Fruit fly (Drosophila melanogaster) whole organism, embryonic: ENCODE results near the gene CG9008.

Experiments
- Adf1 ChIP-seq: fragments of 200-800 bp; sonication (Bioruptor generic); IDR thresholded peaks from 2 replicates; pipeline ENCODE4 v1.3.6; 2022; ENCODE audit warnings: missing biosample characterization, missing genetic modification characterization
- C15 ChIP-seq: fragments of 200-800 bp; sonication (Bioruptor generic); IDR thresholded peaks from 3 replicates; pipeline ENCODE4 v1.3.6; 2022; ENCODE audit warnings: missing biosample characterization, missing genetic modification characterization
- CG1024 ChIP-seq: fragments of 200-800 bp; sonication (Bioruptor generic); IDR thresholded peaks from 2 replicates; pipeline ENCODE4 v1.3.6; 2022; ENCODE audit warnings: missing biosample characterization, missing genetic modification characterization
- CG10321 ChIP-seq: fragments of 200-800 bp; sonication (Bioruptor generic); IDR thresholded peaks from 2 replicates; pipeline ENCODE4 v1.3.6; 2022; ENCODE audit warnings: missing biosample characterization, missing genetic modification characterization
- CG12391 ChIP-seq: fragments of 200-800 bp; sonication (Bioruptor generic); optimal IDR thresholded peaks from 3 replicates; lab custom pipeline; 2018; ENCODE audit warnings: missing biosample characterization, mild to moderate bottlenecking, missing genetic modification characterization, moderate library complexity
- CG12769 ChIP-seq: fragments of 200-800 bp; sonication (Bioruptor generic); optimal IDR thresholded peaks from 2 replicates; lab custom pipeline; 2019; ENCODE audit warnings: missing biosample characterization, mild to moderate bottlenecking, missing genetic modification characterization, moderate library complexity
- CG13775 ChIP-seq: fragments of 200-800 bp; sonication (Bioruptor generic); optimal IDR thresholded peaks from 3 replicates; lab custom pipeline; 2017; ENCODE audit warnings: missing biosample characterization, mild to moderate bottlenecking, missing genetic modification characterization
- CG13894 ChIP-seq: fragments of 200-800 bp; sonication (Bioruptor generic); optimal IDR thresholded peaks from 3 replicates; lab custom pipeline; 2018; ENCODE audit warnings: missing biosample characterization, mild to moderate bottlenecking, missing genetic modification characterization, moderate library complexity
- CG15696 ChIP-seq: fragments of 200-800 bp; sonication (Bioruptor generic); optimal IDR thresholded peaks from 2 replicates; lab custom pipeline; 2019; ENCODE audit warnings: missing biosample characterization, mild to moderate bottlenecking, missing genetic modification characterization, moderate library complexity
- CG17186 ChIP-seq: fragments of 200-800 bp; sonication (Bioruptor generic); optimal IDR thresholded peaks from 3 replicates; lab custom pipeline; 2017; ENCODE audit warnings: missing biosample characterization, missing genetic modification reagents, missing genetic modification characterization
- CG2875 ChIP-seq: fragments of 200-800 bp; sonication (Bioruptor generic); optimal IDR thresholded peaks from 2 replicates; lab custom pipeline; 2017; ENCODE audit warnings: missing biosample characterization, mild to moderate bottlenecking, missing genetic modification characterization, missing genetic modification reagents
- CG3281 ChIP-seq: fragments of 200-800 bp; sonication (Bioruptor generic); optimal IDR thresholded peaks from 3 replicates; lab custom pipeline; 2017; ENCODE audit warnings: missing biosample characterization, mild to moderate bottlenecking, missing genetic modification characterization
- CG3726 ChIP-seq: fragments of 200-800 bp; sonication (Bioruptor generic); IDR thresholded peaks from 3 replicates; pipeline ENCODE4, ENCODE4 v1.3.6; 2022; ENCODE audit warnings: missing biosample characterization, missing genetic modification characterization
- CG3838 ChIP-seq: fragments of 200-800 bp; sonication (Bioruptor generic); optimal IDR thresholded peaks from 3 replicates; lab custom pipeline; 2016; ENCODE audit warnings: missing biosample characterization, missing genetic modification characterization
- CG6654 ChIP-seq: fragments of 200-800 bp; sonication (Bioruptor generic); optimal IDR thresholded peaks from 2 replicates; lab custom pipeline; 2017; ENCODE audit warnings: missing biosample characterization, mild to moderate bottlenecking, missing genetic modification characterization
- CG8359 ChIP-seq: fragments of 200-800 bp; sonication (Bioruptor generic); optimal IDR thresholded peaks from 2 replicates; lab custom pipeline; 2017; ENCODE audit warnings: missing biosample characterization, mild to moderate bottlenecking, missing genetic modification characterization, borderline replicate concordance
- D19A ChIP-seq: fragments of 200-800 bp; optimal IDR thresholded peaks from 3 replicates; lab custom pipeline; 2019; ENCODE audit warnings: missing biosample characterization, mild to moderate bottlenecking, missing genetic modification characterization, moderate library complexity
- Eip74EF ChIP-seq, 2 experiments: fragments of 200-800 bp in 1 of 2; fragments of >200 bp in 1 of 2; sonication (Bioruptor generic) in 1 of 2; optimal IDR thresholded peaks; 2 replicates each; lab custom pipeline; 2017 to 2019; ENCODE audit warnings: missing biosample characterization in 2 of 2, missing genetic modification characterization in 2 of 2, mild to moderate bottlenecking in 1 of 2, moderate library complexity in 1 of 2
- Fer1 ChIP-seq: fragments of 200-800 bp; sonication (Bioruptor generic); optimal IDR thresholded peaks from 2 replicates; lab custom pipeline; 2017; ENCODE audit warnings: missing biosample characterization, mild to moderate bottlenecking, missing genetic modification characterization
- Gsc ChIP-seq: fragments of 200-800 bp; sonication (Bioruptor generic); IDR thresholded peaks from 2 replicates; pipeline ENCODE4 v1.3.6; 2022; ENCODE audit warnings: missing biosample characterization, missing genetic modification characterization
- HLH54F ChIP-seq: fragments of 200-800 bp; sonication (Bioruptor generic); optimal IDR thresholded peaks from 3 replicates; lab custom pipeline; 2016; ENCODE audit warnings: missing biosample characterization, missing genetic modification characterization
- HmgD ChIP-seq: fragments of 200-800 bp; sonication (Bioruptor generic); optimal IDR thresholded peaks from 3 replicates; lab custom pipeline; 2016; ENCODE audit warnings: missing biosample characterization, missing genetic modification characterization
- Hr78 ChIP-seq, 2 experiments: fragments of 200-800 bp in 1 of 2; fragments of >200 bp in 1 of 2; sonication (Bioruptor generic) in 1 of 2; optimal IDR thresholded peaks; 2 replicates each; lab custom pipeline; 2017 to 2019; ENCODE audit warnings: missing biosample characterization in 2 of 2, missing genetic modification characterization in 2 of 2, mild to moderate bottlenecking in 1 of 2, moderate library complexity in 1 of 2
- MBD-R2 ChIP-seq: fragments of 200-800 bp; sonication (Bioruptor generic); IDR thresholded peaks from 2 replicates; pipeline ENCODE4 v1.3.6; 2022; ENCODE audit warnings: missing biosample characterization, missing genetic modification characterization
- Opbp ChIP-seq: fragments of 200-800 bp; sonication (Bioruptor generic); IDR thresholded peaks from 3 replicates; pipeline ENCODE4 v1.3.6; 2022; ENCODE audit warnings: missing biosample characterization, missing genetic modification characterization; ENCODE audit not compliant: partially characterized antibody
- Sin3A ChIP-seq: fragments of >200 bp; optimal IDR thresholded peaks from 2 replicates; lab custom pipeline; 2018
- TFAM ChIP-seq: fragments of 200-800 bp; sonication (Bioruptor generic); optimal IDR thresholded peaks from 2 replicates; lab custom pipeline; 2017; ENCODE audit warnings: missing biosample characterization, missing genetic modification characterization, inconsistent platforms
- ap ChIP-seq: fragments of 200-800 bp; sonication (Bioruptor generic); IDR thresholded peaks from 2 replicates; pipeline ENCODE4 v1.3.6; 2022; ENCODE audit warnings: missing biosample characterization, missing genetic modification characterization
- dimm ChIP-seq: fragments of 200-800 bp; sonication (Bioruptor generic); IDR thresholded peaks from 2 replicates; pipeline ENCODE4 v1.3.6; 2022; ENCODE audit warnings: missing biosample characterization, missing genetic modification characterization
- eve ChIP-seq, 2 experiments: fragments of >200 bp; optimal IDR thresholded peaks; 2 replicates each; lab custom pipeline; 2017; ENCODE audit warnings: missing biosample characterization in 2 of 2, missing genetic modification characterization in 2 of 2
- ftz-f1 ChIP-seq: fragments of 200-800 bp; sonication (Bioruptor generic); optimal IDR thresholded peaks from 2 replicates; lab custom pipeline; 2016; ENCODE audit warnings: missing biosample characterization, missing genetic modification characterization
- gce ChIP-seq: fragments of 200-800 bp; sonication (Bioruptor generic); IDR thresholded peaks from 3 replicates; pipeline ENCODE4 v1.3.6; 2022; ENCODE audit warnings: missing biosample characterization, missing genetic modification characterization
- gsb ChIP-seq: fragments of 200-800 bp; sonication (Bioruptor generic); IDR thresholded peaks from 2 replicates; pipeline ENCODE4 v1.3.6; 2022; ENCODE audit warnings: missing biosample characterization, missing genetic modification characterization
- hbn ChIP-seq: fragments of 200-800 bp; sonication (Bioruptor generic); IDR thresholded peaks from 2 replicates; pipeline ENCODE4 v1.3.6; 2022; ENCODE audit warnings: missing biosample characterization, missing genetic modification characterization; ENCODE audit not compliant: partially characterized antibody
- ind ChIP-seq: fragments of 200-800 bp; sonication (Bioruptor generic); optimal IDR thresholded peaks from 3 replicates; lab custom pipeline; 2016; ENCODE audit warnings: missing biosample characterization, missing genetic modification characterization
- klu ChIP-seq: fragments of 200-800 bp; sonication (Bioruptor generic); IDR thresholded peaks from 2 replicates; pipeline ENCODE4 v1.3.6; 2022; ENCODE audit warnings: missing biosample characterization, missing genetic modification characterization
- lab ChIP-seq: fragments of 200-800 bp; sonication (Bioruptor generic); optimal IDR thresholded peaks from 3 replicates; lab custom pipeline; 2017; ENCODE audit warnings: missing biosample characterization, missing genetic modification characterization, mild to moderate bottlenecking, moderate library complexity, missing genetic modification reagents
- nau ChIP-seq: fragments of 200-800 bp; sonication (Bioruptor generic); optimal IDR thresholded peaks from 3 replicates; lab custom pipeline; 2017; ENCODE audit warnings: missing biosample characterization, mild to moderate bottlenecking, missing genetic modification characterization, missing genetic modification reagents
- oc ChIP-seq: fragments of 200-800 bp; sonication (Bioruptor generic); optimal IDR thresholded peaks from 2 replicates; lab custom pipeline; 2018; ENCODE audit warnings: missing biosample characterization, mild to moderate bottlenecking, missing genetic modification characterization, moderate library complexity
- odd ChIP-seq: fragments of 200-800 bp; sonication (Bioruptor generic); optimal IDR thresholded peaks from 2 replicates; lab custom pipeline; 2017; ENCODE audit warnings: missing biosample characterization, mild to moderate bottlenecking, missing genetic modification characterization
- pb ChIP-seq: fragments of 200-800 bp; sonication (Bioruptor generic); optimal IDR thresholded peaks from 3 replicates; lab custom pipeline; 2016; ENCODE audit warnings: missing biosample characterization, missing genetic modification characterization
- psq ChIP-seq: fragments of 200-800 bp; sonication (Bioruptor generic); optimal IDR thresholded peaks from 2 replicates; lab custom pipeline; 2017; ENCODE audit warnings: missing biosample characterization, missing genetic modification characterization
- ranshi ChIP-seq: fragments of 200-800 bp; sonication (Bioruptor generic); IDR thresholded peaks from 2 replicates; pipeline ENCODE4 v1.3.6; 2022; ENCODE audit warnings: missing biosample characterization, missing genetic modification characterization
- sim ChIP-seq: fragments of 200-800 bp; sonication (Bioruptor generic); IDR thresholded peaks from 2 replicates; pipeline ENCODE4 v1.3.6; 2022; ENCODE audit warnings: missing biosample characterization, missing genetic modification characterization
- sob ChIP-seq: fragments of 200-800 bp; sonication (Bioruptor generic); IDR thresholded peaks from 2 replicates; pipeline ENCODE4 v1.3.6; 2022; ENCODE audit warnings: missing biosample characterization, missing genetic modification characterization
- sr ChIP-seq: fragments of 200-800 bp; sonication (Bioruptor generic); IDR thresholded peaks from 3 replicates; pipeline ENCODE4 v1.3.6; 2022; ENCODE audit warnings: missing biosample characterization, missing genetic modification characterization
- tgo ChIP-seq: fragments of 200-800 bp; sonication (Bioruptor generic); IDR thresholded peaks from 3 replicates; pipeline ENCODE4 v1.3.6; 2022; ENCODE audit warnings: missing biosample characterization, missing genetic modification characterization
- tx ChIP-seq: fragments of 200-800 bp; sonication (Bioruptor generic); optimal IDR thresholded peaks from 2 replicates; lab custom pipeline; 2016; ENCODE audit warnings: missing biosample characterization, missing genetic modification characterization
- vvl ChIP-seq: fragments of 200-800 bp; sonication (Bioruptor generic); IDR thresholded peaks from 2 replicates; pipeline ENCODE4 v1.3.6; 2022; ENCODE audit warnings: missing biosample characterization, missing genetic modification characterization
- wdn ChIP-seq: fragments of 200-800 bp; sonication (Bioruptor generic); IDR thresholded peaks from 2 replicates; pipeline ENCODE4 v1.3.6; 2022; ENCODE audit warnings: missing biosample characterization, missing genetic modification characterization
- z ChIP-seq: fragments of 200-800 bp; sonication (Bioruptor generic); IDR thresholded peaks from 3 replicates; pipeline ENCODE4 v1.3.6; 2022; ENCODE audit warnings: missing biosample characterization, missing genetic modification characterization
- zfh1 ChIP-seq: fragments of 200-800 bp; sonication (Bioruptor generic); IDR thresholded peaks from 3 replicates; pipeline ENCODE4 v1.3.6; 2022; ENCODE audit warnings: missing biosample characterization, missing genetic modification characterization

The CG9008 gene

DNA sequence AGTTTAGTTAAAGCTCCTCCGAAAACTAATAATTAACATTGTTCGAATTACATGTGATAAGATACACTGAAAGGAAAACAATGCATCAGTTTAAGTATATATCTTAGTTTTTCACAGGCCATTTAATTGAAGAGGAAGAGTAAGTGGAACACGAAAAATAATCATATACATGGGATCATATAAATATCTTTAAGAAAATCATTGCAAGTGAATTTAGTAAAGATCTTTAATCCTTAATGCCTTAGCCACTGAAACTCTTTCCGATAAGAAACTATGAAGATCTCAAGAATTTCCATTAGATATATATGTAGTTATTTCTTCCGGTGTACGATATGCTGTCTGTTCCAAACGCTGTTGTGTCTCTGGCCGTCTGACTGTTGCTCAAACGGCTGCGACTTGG is 1.3 kb downstream of the CG9008 start (continued):
- TF ChIP-seq HLH54F (peak; percentile 35), CG10321 (no peak), CG3726 (GFP tag; lab: Robert Waterston, UW) (no peak), eve (GFP tag; optimal IDR thresholded peaks at IDR 0.05; lab: Kevin White, UChicago) (no peak), gce (0 out of 3 replicates have a peak, but pooled peaks have one; percentile 15), ftz-f1 (GFP tag; lab: Kevin White, UChicago) (no peak), tx (GFP tag; lab: Kevin White, UChicago) (peak; percentile 26), nau (GFP tag; lab: Kevin White, UChicago) (no peak), CG3281 (peak; percentile 52), vvl (peak; percentile 52), hbn (no peak), gsb (no peak), psq (GFP tag; lab: Kevin White, UChicago) (no peak), sr (no peak), sob (peak; percentile 40; the same call in 1 of the 2 replicates), sim (no peak), CG13775 (peak; percentile 40), TFAM (GFP tag; lab: Kevin White, UChicago) (no peak), HmgD (GFP tag; lab: Kevin White, UChicago) (no peak), MBD-R2 (no peak), ap (GFP tag; lab: Robert Waterston, UW) (no peak), Sin3A (no peak), oc (tag; lab: Kevin White, UChicago) (no peak), wdn (GFP tag; lab: Robert Waterston, UW) (no peak), CG12769 (tag; lab: Kevin White, UChicago) (no peak), Adf1 (no peak), CG17186 (GFP tag; lab: Kevin White, UChicago) (no peak), CG1024 (GFP tag; lab: Robert Waterston, UW) (no peak; the same call in 1 of the 2 replicates), CG12391 (peak; percentile 76), Eip74EF (GFP tag; optimal IDR thresholded peaks at IDR 0.05; lab: Kevin White, UChicago) (peak in 1 of 2 experiments; percentile 66), ind (GFP tag; lab: Kevin White, UChicago) (peak; percentile 44), D19A (tag; lab: Kevin White, UChicago) (peak; percentile 66), Hr78 (GFP tag; optimal IDR thresholded peaks at IDR 0.05; lab: Kevin White, UChicago) (no peak), CG15696 (tag; lab: Kevin White, UChicago) (no peak), Opbp (GFP tag; lab: Robert Waterston, UW) (no peak), odd (GFP tag; lab: Kevin White, UChicago) (peak; percentile 47), lab (GFP tag; lab: Kevin White, UChicago) (peak; percentile 50), CG2875 (GFP tag; lab: Kevin White, UChicago) (peak; percentile 41), CG3838 (GFP tag; lab: Kevin White, UChicago) (no peak), dimm (no peak), zfh1 (GFP tag; lab: Robert Waterston, UW) (peak; percentile 51), C15 (GFP tag; lab: Robert Waterston, UW) (no peak), CG13894 (tag; lab: Kevin White, UChicago) (no peak), ranshi (GFP tag; lab: Robert Waterston, UW) (peak; percentile 71), klu (no peak), CG8359 (GFP tag; lab: Kevin White, UChicago) (no peak), z (GFP tag; lab: Robert Waterston, UW) (no peak), pb (GFP tag; lab: Kevin White, UChicago) (no peak), tgo (0 out of 3 replicates have a peak, but pooled peaks have one; percentile 24), CG6654 (no peak), Fer1 (GFP tag; lab: Kevin White, UChicago) (peak; percentile 11), Gsc (GFP tag; lab: Robert Waterston, UW) (no peak)
